Fruit fly (Drosophila melanogaster): ENCODE data around the gene CG7768.
A peak's percentile ranks its signal among the peaks of the same experiment; 100 is the strongest.

CG7768 gene

DNA sequence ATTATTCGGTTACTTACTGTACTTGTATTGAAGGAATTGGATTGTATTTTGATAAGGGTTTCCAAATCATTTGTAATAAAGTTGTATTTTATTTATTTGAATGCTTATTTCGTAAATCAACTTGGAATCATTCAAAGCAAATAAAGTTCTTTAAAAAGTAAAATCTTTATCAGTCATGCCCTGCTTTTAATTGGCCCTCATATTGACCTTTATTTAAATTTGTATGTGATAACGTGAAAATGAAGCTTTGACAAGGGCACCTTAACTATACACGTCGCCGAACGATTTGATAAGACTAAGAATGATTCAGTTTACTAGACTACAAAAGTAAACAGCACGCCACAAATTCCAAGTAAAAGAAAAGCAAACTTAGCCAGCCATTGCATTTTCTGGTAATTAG lies 4.2 kb downstream of the CG7768 start:
- TF ChIP-seq Ets21C (GFP tag; optimal IDR thresholded peaks at IDR 0.05) = no peak
- TF ChIP-seq svp (GFP tag) = peak; percentile 76

- TF ChIP-seq Ets96B (tag; optimal IDR thresholded peaks at IDR 0.05) (no peak), CG6808 (GFP tag; optimal IDR thresholded peaks at IDR 0.05) (no peak), CG8119 (GFP tag; IDR thresholded peaks at IDR 0.05) (no peak), Sox15 (GFP tag; optimal IDR thresholded peaks at IDR 0.05) (no peak), lz (GFP tag; optimal IDR thresholded peaks at IDR 0.05) (no peak), dsx (GFP tag; optimal IDR thresholded peaks at IDR 0.05; ENCODE audit: poor library complexity, severe bottlenecking) (no peak), fd85E (GFP tag; optimal IDR thresholded peaks at IDR 0.05) (no peak), net (GFP tag; optimal IDR thresholded peaks at IDR 0.05) (no peak), salr (GFP tag; optimal IDR thresholded peaks at IDR 0.05) (no peak), ss (GFP tag; optimal IDR thresholded peaks at IDR 0.05) (no peak), Eip78C (GFP tag) (no peak), CG3032 (tag; optimal IDR thresholded peaks at IDR 0.05) (no peak)
Measured at dm6 chr3L:14223450-14223849, 5.4 kb downstream of the CG7768 start.

- no peak for TF ChIP-seq spab (GFP tag; optimal IDR thresholded peaks at IDR 0.05)
- TF ChIP-seq Hr39 (GFP tag; optimal IDR thresholded peaks at IDR 0.05) = no peak
- TF ChIP-seq Sox15 (GFP tag; optimal IDR thresholded peaks at IDR 0.05) = no peak
- TF ChIP-seq CG11294 (GFP tag; IDR thresholded peaks at IDR 0.05) = 0 out of 2 replicates have a peak, but pooled peaks have one; percentile 44
- TF ChIP-seq Ets96B (tag; optimal IDR thresholded peaks at IDR 0.05) = peak; percentile 17
- peak; percentile 9 for TF ChIP-seq Sox14 (GFP tag; optimal IDR thresholded peaks at IDR 0.05)
- TF ChIP-seq CG8319 (GFP tag; optimal IDR thresholded peaks at IDR 0.05) = no peak
- no peak for TF ChIP-seq salr (GFP tag; optimal IDR thresholded peaks at IDR 0.05)
- TF ChIP-seq Met (GFP tag; optimal IDR thresholded peaks at IDR 0.05) = peak; percentile 4
- TF ChIP-seq CG6163 (GFP tag; IDR thresholded peaks at IDR 0.05) = 0 out of 3 replicates have a peak, but pooled peaks have one; percentile 50
- TF ChIP-seq cyc (GFP tag; optimal IDR thresholded peaks at IDR 0.05) = no peak
- TF ChIP-seq esn (GFP tag; optimal IDR thresholded peaks at IDR 0.05) = peak; percentile 19
- TF ChIP-seq Eip78C (GFP tag) = peak; percentile 72
- TF ChIP-seq vri (GFP tag; optimal IDR thresholded peaks at IDR 0.05) = no peak
- no peak for TF ChIP-seq CG15336 (GFP tag; IDR thresholded peaks at IDR 0.05)
- peak; percentile 25 for TF ChIP-seq CG34406 (GFP tag; optimal IDR thresholded peaks at IDR 0.05)
- TF ChIP-seq topi (GFP tag; optimal IDR thresholded peaks at IDR 0.05) = peak; percentile 0
- peak; percentile 85 for TF ChIP-seq svp (GFP tag)
- TF ChIP-seq acj6 (GFP tag; optimal IDR thresholded peaks at IDR 0.05) = no peak
- TF ChIP-seq eg (GFP tag; IDR thresholded peaks at IDR 0.05) = no peak
- peak; percentile 13 for TF ChIP-seq CG6808 (GFP tag; optimal IDR thresholded peaks at IDR 0.05)
- no peak for TF ChIP-seq CG7368 (GFP tag; optimal IDR thresholded peaks at IDR 0.05)
- TF ChIP-seq CG3919 (GFP tag; optimal IDR thresholded peaks at IDR 0.05) = peak; percentile 3
- no peak for TF ChIP-seq Eip75B (GFP tag; optimal IDR thresholded peaks at IDR 0.05)
- TF ChIP-seq fkh (GFP tag; optimal IDR thresholded peaks at IDR 0.05) = no peak
- peak; percentile 27 for TF ChIP-seq OdsH (GFP tag; optimal IDR thresholded peaks at IDR 0.05)
Measured at dm6 chr3L:14229069-14229468, 11.1 kb downstream of the CG7768 start.

dm6 chr3L:14229481-14229880 lies 11.5 kb downstream of the CG7768 start:
- no peak for TF ChIP-seq CG11902 (GFP tag; optimal IDR thresholded peaks at IDR 0.05)
- TF ChIP-seq Eip78C (GFP tag) = no peak
- TF ChIP-seq acj6 (GFP tag; optimal IDR thresholded peaks at IDR 0.05) = no peak
- TF ChIP-seq CG15336 (GFP tag; IDR thresholded peaks at IDR 0.05) = peak; percentile 57
- no peak for TF ChIP-seq Ets96B (tag; optimal IDR thresholded peaks at IDR 0.05)
- no peak for TF ChIP-seq svp (GFP tag)
- no peak for TF ChIP-seq CG10631 (GFP tag; optimal IDR thresholded peaks at IDR 0.05)
- peak; percentile 33 for TF ChIP-seq CG6276 (GFP tag; optimal IDR thresholded peaks at IDR 0.05)
- TF ChIP-seq dac (GFP tag; optimal IDR thresholded peaks at IDR 0.05) = no peak
- TF ChIP-seq CG31627 (GFP tag; optimal IDR thresholded peaks at IDR 0.05) = no peak
- TF ChIP-seq CG7368 (GFP tag; optimal IDR thresholded peaks at IDR 0.05) = no peak
- TF ChIP-seq Hr4 (GFP tag; optimal IDR thresholded peaks at IDR 0.05) = peak; percentile 12
- TF ChIP-seq CG11294 (GFP tag; IDR thresholded peaks at IDR 0.05) = no peak
- TF ChIP-seq CG8319 (GFP tag; optimal IDR thresholded peaks at IDR 0.05) = no peak
- no peak for TF ChIP-seq lz (GFP tag; optimal IDR thresholded peaks at IDR 0.05)
- no peak for TF ChIP-seq CG4318 (GFP tag; optimal IDR thresholded peaks at IDR 0.05)
- no peak for TF ChIP-seq CG6808 (GFP tag; optimal IDR thresholded peaks at IDR 0.05)
- peak; percentile 4 for TF ChIP-seq net (GFP tag; optimal IDR thresholded peaks at IDR 0.05)
- no peak for TF ChIP-seq Ets21C (GFP tag; optimal IDR thresholded peaks at IDR 0.05)
- TF ChIP-seq ss (GFP tag; optimal IDR thresholded peaks at IDR 0.05) = no peak
- TF ChIP-seq Lpt (GFP tag; optimal IDR thresholded peaks at IDR 0.05) = no peak
- no peak for TF ChIP-seq Sox14 (GFP tag; optimal IDR thresholded peaks at IDR 0.05)
- no peak for TF ChIP-seq Gug (GFP tag; IDR thresholded peaks at IDR 0.05)
- TF ChIP-seq Eip75B (GFP tag; optimal IDR thresholded peaks at IDR 0.05) = no peak
- TF ChIP-seq spab (GFP tag; optimal IDR thresholded peaks at IDR 0.05) = no peak
- peak; percentile 21; the same call in 2 of the 3 replicates for TF ChIP-seq CG8119 (GFP tag; IDR thresholded peaks at IDR 0.05)
- no peak for TF ChIP-seq dsx (GFP tag; optimal IDR thresholded peaks at IDR 0.05; ENCODE audit: poor library complexity, severe bottlenecking)
- no peak for TF ChIP-seq fd59A (GFP tag; optimal IDR thresholded peaks at IDR 0.05)
- TF ChIP-seq CG34406 (GFP tag; optimal IDR thresholded peaks at IDR 0.05) = no peak
- no peak for TF ChIP-seq fd85E (GFP tag; optimal IDR thresholded peaks at IDR 0.05)

All from whole organism, prepupa.